Worm (Caenorhabditis elegans) whole organism, L4 larva: ENCODE data around the gene gldi-5.

Experiments
- D1046.2 ChIP-seq: fragments of 200-800 bp; sonication (Bioruptor generic); IDR thresholded peaks from 2 replicates; pipeline ENCODE4 v1.3.6; 2022; ENCODE audit warnings: missing genetic modification characterization, missing compliant biosample characterization
- F10B5.3 ChIP-seq: sonication (generic microtip); optimal IDR thresholded peaks from 2 replicates; lab custom pipeline; 2016; ENCODE audit warnings: mild to moderate bottlenecking, missing genetic modification characterization, missing compliant biosample characterization
- F26F4.8 ChIP-seq: fragments of 200-800 bp; sonication (Bioruptor generic); conservative IDR thresholded peaks from 2 replicates; pipeline ENCODE4 v1.3.6; 2022; ENCODE audit warnings: missing genetic modification characterization, missing compliant biosample characterization
- F37D6.2 ChIP-seq: sonication (generic microtip); optimal IDR thresholded peaks from 2 replicates; lab custom pipeline; 2016; ENCODE audit warnings: mild to moderate bottlenecking, missing genetic modification characterization, missing compliant biosample characterization
- F44E2.7 ChIP-seq: fragments of 200-800 bp; sonication (Bioruptor generic); IDR thresholded peaks from 2 replicates; pipeline ENCODE4 v2.1.2; 2022; ENCODE audit warnings: missing genetic modification characterization, missing compliant biosample characterization
- F49E8.2 ChIP-seq: sonication (generic microtip); optimal IDR thresholded peaks from 2 replicates; lab custom pipeline; 2016; ENCODE audit warnings: missing compliant biosample characterization, mild to moderate bottlenecking, missing genetic modification characterization, borderline replicate concordance
- T20F7.1 ChIP-seq: fragments of 200-800 bp; sonication (Bioruptor generic); optimal IDR thresholded peaks from 2 replicates; lab custom pipeline; 2018; ENCODE audit warnings: mild to moderate bottlenecking, missing genetic modification characterization, missing compliant biosample characterization
- T26A8.4 ChIP-seq: fragments of 200-800 bp; sonication (Bioruptor generic); IDR thresholded peaks from 2 replicates; pipeline ENCODE4 v1.3.6; 2022; ENCODE audit warnings: missing genetic modification characterization, missing compliant biosample characterization
- Y105C5A.15 ChIP-seq: fragments of 200-800 bp; sonication (Bioruptor generic); IDR thresholded peaks from 2 replicates; pipeline ENCODE4 v1.3.6; 2022; ENCODE audit warnings: missing genetic modification characterization, missing compliant biosample characterization
- Y5F2A.4 ChIP-seq: fragments of 200-800 bp; sonication (Bioruptor generic); optimal IDR thresholded peaks from 2 replicates; lab custom pipeline; 2018; ENCODE audit warnings: mild to moderate bottlenecking, missing genetic modification characterization, missing compliant biosample characterization
- Y75B8A.6 ChIP-seq: fragments of 200-800 bp; sonication (Bioruptor generic); IDR thresholded peaks from 2 replicates; pipeline ENCODE4 v1.3.6; 2022; ENCODE audit warnings: missing genetic modification reagents, missing genetic modification characterization, missing compliant biosample characterization
- aly-2 ChIP-seq: sonication (generic microtip); optimal IDR thresholded peaks from 2 replicates; lab custom pipeline; 2018; ENCODE audit warnings: missing biosample characterization, missing genetic modification characterization
- ama-1 ChIP-seq: fragments of 150-350 bp; optimal IDR thresholded peaks from 2 replicates; lab custom pipeline; 2014; ENCODE audit warnings: inconsistent platforms, mixed read lengths
- arid-1 ChIP-seq: fragments of 200-800 bp; sonication (Bioruptor generic); conservative IDR thresholded peaks from 2 replicates; pipeline ENCODE4 v1.3.6; 2022; ENCODE audit warnings: missing genetic modification reagents, missing genetic modification characterization, missing compliant biosample characterization
- attf-4 ChIP-seq: sonication (generic microtip); optimal IDR thresholded peaks from 3 replicates; lab custom pipeline; 2017; ENCODE audit warnings: missing biosample characterization, missing genetic modification characterization
- ceh-32 ChIP-seq: sonication (generic microtip); optimal IDR thresholded peaks from 2 replicates; lab custom pipeline; 2016; ENCODE audit warnings: mild to moderate bottlenecking, missing genetic modification characterization, missing compliant biosample characterization; ENCODE audit not compliant: poor library complexity
- ceh-44 ChIP-seq: fragments of 200-800 bp; sonication (Bioruptor generic); IDR thresholded peaks from 2 replicates; pipeline ENCODE4 v1.3.6; 2022; ENCODE audit warnings: missing genetic modification reagents, missing genetic modification characterization, missing compliant biosample characterization
- ceh-62 ChIP-seq: sonication (generic microtip); optimal IDR thresholded peaks from 2 replicates; lab custom pipeline; 2017; ENCODE audit warnings: missing biosample characterization, missing genetic modification characterization
- daf-12 ChIP-seq: fragments of 150-350 bp; optimal IDR thresholded peaks from 2 replicates; lab custom pipeline; 2014; ENCODE audit warnings: missing biosample characterization, missing genetic modification reagents, missing genetic modification characterization
- dmd-6 ChIP-seq: fragments of 200-800 bp; sonication (Bioruptor generic); IDR thresholded peaks from 2 replicates; pipeline ENCODE4 v1.3.6; 2022; ENCODE audit warnings: missing genetic modification reagents, missing genetic modification characterization, missing compliant biosample characterization
- dmd-9 ChIP-seq: fragments of 200-800 bp; sonication (Bioruptor generic); IDR thresholded peaks from 2 replicates; pipeline ENCODE4 v1.3.6; 2022; ENCODE audit warnings: missing genetic modification reagents, missing genetic modification characterization, missing compliant biosample characterization
- egl-27 ChIP-seq: sonication (generic microtip); optimal IDR thresholded peaks from 3 replicates; lab custom pipeline; 2017; ENCODE audit warnings: missing biosample characterization, missing genetic modification reagents, missing genetic modification characterization
- fos-1 ChIP-seq: fragments of 150-350 bp; optimal IDR thresholded peaks from 2 replicates; lab custom pipeline; 2014; ENCODE audit warnings: missing biosample characterization, missing genetic modification characterization
- hlh-11 ChIP-seq: fragments of 200-800 bp; sonication (Bioruptor generic); optimal IDR thresholded peaks from 2 replicates; lab custom pipeline; 2018; ENCODE audit warnings: mild to moderate bottlenecking, missing genetic modification characterization, missing compliant biosample characterization
- hmg-1.1 ChIP-seq: fragments of 200-800 bp; sonication (Bioruptor generic); IDR thresholded peaks from 2 replicates; pipeline ENCODE4 v1.3.6; 2022; ENCODE audit warnings: missing genetic modification reagents, missing genetic modification characterization, missing compliant biosample characterization
- jun-1 ChIP-seq: fragments of 150-350 bp; optimal IDR thresholded peaks from 2 replicates; lab custom pipeline; 2014; ENCODE audit warnings: missing biosample characterization, missing genetic modification reagents, missing genetic modification characterization
- lin-1 ChIP-seq: fragments of 200-800 bp; sonication (Bioruptor generic); IDR thresholded peaks from 2 replicates; pipeline ENCODE4 v1.3.6; 2022; ENCODE audit warnings: missing genetic modification reagents, missing genetic modification characterization, missing compliant biosample characterization
- lin-13 ChIP-seq: fragments of 150-350 bp; optimal IDR thresholded peaks from 2 replicates; lab custom pipeline; 2014; ENCODE audit warnings: missing biosample characterization, missing genetic modification reagents, missing genetic modification characterization
- lin-15B ChIP-seq: fragments of 150-350 bp; sonication (generic microtip); optimal IDR thresholded peaks from 3 replicates; lab custom pipeline; 2014; ENCODE audit warnings: missing biosample characterization, missing genetic modification characterization
- lin-38 ChIP-seq: fragments of 200-800 bp; sonication (Bioruptor generic); IDR thresholded peaks from 2 replicates; pipeline ENCODE4 v1.3.6; 2022; ENCODE audit warnings: missing genetic modification reagents, missing genetic modification characterization, missing compliant biosample characterization
- madf-9 ChIP-seq: fragments of 200-800 bp; sonication (Bioruptor generic); conservative IDR thresholded peaks from 2 replicates; pipeline ENCODE4 v1.3.6; 2022; ENCODE audit warnings: missing genetic modification reagents, missing genetic modification characterization, missing compliant biosample characterization
- mdt-29 ChIP-seq: fragments of 200-800 bp; sonication (Bioruptor generic); IDR thresholded peaks from 2 replicates; pipeline ENCODE4 v1.3.6; 2022; ENCODE audit warnings: missing genetic modification reagents, missing genetic modification characterization, missing compliant biosample characterization
- mes-2 ChIP-seq: sonication (generic microtip); optimal IDR thresholded peaks from 2 replicates; lab custom pipeline; 2016; ENCODE audit warnings: missing genotype, mild to moderate bottlenecking, missing genetic modification characterization, missing compliant biosample characterization; ENCODE audit not compliant: poor library complexity, severe bottlenecking
- mxl-3 ChIP-seq: fragments of 200-800 bp; sonication (Bioruptor generic); optimal IDR thresholded peaks from 2 replicates; lab custom pipeline; 2018; ENCODE audit warnings: mild to moderate bottlenecking, missing genetic modification characterization, missing compliant biosample characterization
- nhr-10 ChIP-seq: fragments of 150-350 bp; optimal IDR thresholded peaks from 2 replicates; lab custom pipeline; 2014; ENCODE audit warnings: missing biosample characterization, missing genetic modification characterization
- nhr-102 ChIP-seq: sonication (generic microtip); optimal IDR thresholded peaks from 2 replicates; lab custom pipeline; 2016; ENCODE audit warnings: mild to moderate bottlenecking, missing genetic modification characterization, moderate library complexity, missing compliant biosample characterization
- nhr-11 ChIP-seq: fragments of 150-350 bp; optimal IDR thresholded peaks from 2 replicates; lab custom pipeline; 2014; ENCODE audit warnings: missing biosample characterization, missing genetic modification characterization
- nhr-48 ChIP-seq: sonication (generic microtip); optimal IDR thresholded peaks from 2 replicates; lab custom pipeline; 2016; ENCODE audit warnings: mild to moderate bottlenecking, missing genetic modification characterization, missing compliant biosample characterization
- nhr-76 ChIP-seq: fragments of 150-350 bp; optimal IDR thresholded peaks from 2 replicates; lab custom pipeline; 2014; ENCODE audit warnings: missing biosample characterization, missing genetic modification characterization
- pqm-1 ChIP-seq: sonication (generic microtip); optimal IDR thresholded peaks from 2 replicates; lab custom pipeline; 2017; ENCODE audit warnings: missing biosample characterization, missing genetic modification characterization
- rbr-2 ChIP-seq: sonication (generic microtip); optimal IDR thresholded peaks from 2 replicates; lab custom pipeline; 2016; ENCODE audit warnings: missing genotype, missing genetic modification characterization, missing compliant biosample characterization
- saeg-2 ChIP-seq: fragments of 200-800 bp; sonication (Bioruptor generic); IDR thresholded peaks from 2 replicates; pipeline ENCODE4 v1.3.6; 2022; ENCODE audit warnings: missing genetic modification reagents, missing genetic modification characterization, missing compliant biosample characterization
- set-16 ChIP-seq: fragments of 200-800 bp; sonication (Bioruptor generic); IDR thresholded peaks from 2 replicates; pipeline ENCODE4 v1.3.6; 2022; ENCODE audit warnings: missing genetic modification reagents, missing genetic modification characterization, missing compliant biosample characterization
- skn-1 ChIP-seq: fragments of 150-350 bp; optimal IDR thresholded peaks from 2 replicates; lab custom pipeline; 2014; ENCODE audit warnings: missing biosample characterization, missing genetic modification characterization
- snpc-1.2 ChIP-seq: fragments of 200-800 bp; sonication (Bioruptor generic); IDR thresholded peaks from 2 replicates; pipeline ENCODE4 v1.3.6; 2022; ENCODE audit warnings: missing genetic modification reagents, missing genetic modification characterization, missing compliant biosample characterization
- snpc-4 ChIP-seq: fragments of 150-350 bp; optimal IDR thresholded peaks from 2 replicates; lab custom pipeline; 2014; ENCODE audit warnings: missing biosample characterization, missing genetic modification characterization
- spr-3 ChIP-seq: fragments of 200-800 bp; sonication (Bioruptor generic); optimal IDR thresholded peaks from 2 replicates; lab custom pipeline; 2018; ENCODE audit warnings: mild to moderate bottlenecking, missing genetic modification characterization, missing compliant biosample characterization
- unc-39 ChIP-seq: sonication (generic microtip); optimal IDR thresholded peaks from 2 replicates; lab custom pipeline; 2017; ENCODE audit warnings: missing biosample characterization, missing genetic modification characterization
- unc-62 ChIP-seq, 3 experiments: fragments of 150-350 bp in 1 of 3; sonication (generic microtip); optimal IDR thresholded peaks in 2 of 3; peaks in 1 of 3; 1 replicate in 1 of 3; 2 replicates in 2 of 3; lab custom pipeline; 2014 to 2017; ENCODE audit warnings: missing biosample characterization in 3 of 3, missing genetic modification characterization in 3 of 3, missing genetic modification reagents in 3 of 3, missing genotype in 1 of 3
- zag-1 ChIP-seq: fragments of 150-350 bp; optimal IDR thresholded peaks from 2 replicates; lab custom pipeline; 2014; ENCODE audit warnings: missing biosample characterization, missing genetic modification characterization
- zfp-3 ChIP-seq: fragments of 200-800 bp; sonication (Bioruptor generic); conservative IDR thresholded peaks from 2 replicates; pipeline ENCODE4 v1.3.6; 2022; ENCODE audit warnings: missing genetic modification reagents, missing genetic modification characterization, missing compliant biosample characterization
- zip-11 ChIP-seq: fragments of 200-800 bp; sonication (Bioruptor generic); IDR thresholded peaks from 2 replicates; pipeline ENCODE4 v1.3.6; 2022; ENCODE audit warnings: missing genetic modification characterization, missing compliant biosample characterization
- ztf-11 ChIP-seq: fragments of 150-350 bp; optimal IDR thresholded peaks from 2 replicates; lab custom pipeline; 2014; ENCODE audit warnings: missing biosample characterization, missing genetic modification characterization

gldi-5 gene

ce11 chrIII:3677378-3677777 is 48.9 kb downstream of the gldi-5 start (continued):
- TF ChIP-seq ceh-44 (GFP tag; lab: Robert Waterston, UW), result no peak
- TF ChIP-seq nhr-76, result no peak
- TF ChIP-seq ceh-62, result no peak
- no peak for TF ChIP-seq spr-3 (GFP tag; lab: Kevin White, UChicago)
- TF ChIP-seq unc-62 (GFP tag; optimal IDR thresholded peaks at IDR 0.05 in 1 of 2; lab: Kevin White, UChicago), result no peak
- no peak for TF ChIP-seq unc-62 (tag; optimal IDR thresholded peaks at IDR 0.05; lab: Kevin White, UChicago)
- TF ChIP-seq mxl-3, result no peak
- no peak for TF ChIP-seq zfp-3 (GFP tag; lab: Robert Waterston, UW)
- TF ChIP-seq mdt-29 (GFP tag; lab: Robert Waterston, UW), result no peak
- no peak for TF ChIP-seq D1046.2
- TF ChIP-seq saeg-2 (GFP tag; lab: Robert Waterston, UW), result peak; percentile 9; the same call in 1 of the 2 replicates
- TF ChIP-seq ztf-11 (tag; lab: Kevin White, UChicago), result no peak
- TF ChIP-seq madf-9 (GFP tag; lab: Robert Waterston, UW), result no peak
- peak; percentile 20 for TF ChIP-seq mes-2 (tag; lab: Kevin White, UChicago)
- no peak for TF ChIP-seq Y5F2A.4
- no peak for TF ChIP-seq arid-1 (GFP tag; lab: Robert Waterston, UW)
- no peak for TF ChIP-seq dmd-6 (GFP tag; lab: Robert Waterston, UW)
- TF ChIP-seq unc-39 (tag; lab: Kevin White, UChicago), result no peak
- no peak for TF ChIP-seq F26F4.8 (GFP tag; lab: Robert Waterston, UW)
- no peak for TF ChIP-seq set-16 (GFP tag; lab: Robert Waterston, UW)
- TF ChIP-seq lin-38, result 0 out of 2 replicates have a peak, but pooled peaks have one; percentile 18
- peak; percentile 33 for TF ChIP-seq nhr-48
- TF ChIP-seq F10B5.3 (tag; lab: Kevin White, UChicago), result no peak
- no peak for TF ChIP-seq skn-1
- peak; percentile 85 for TF ChIP-seq hmg-1.1 (GFP tag; lab: Robert Waterston, UW)
- no peak for TF ChIP-seq ama-1 (lab: Kevin White, UChicago)
- peak; percentile 85 for TF ChIP-seq rbr-2 (tag; lab: Kevin White, UChicago)
- TF ChIP-seq ceh-32 (tag; lab: Kevin White, UChicago), result no peak
- TF ChIP-seq zag-1, result no peak
- no peak for TF ChIP-seq snpc-1.2 (GFP tag; lab: Robert Waterston, UW)
- no peak for TF ChIP-seq fos-1 (tag; lab: Kevin White, UChicago)
- no peak for TF ChIP-seq F49E8.2
- TF ChIP-seq snpc-4, result no peak
- no peak for TF ChIP-seq aly-2
- no peak for TF ChIP-seq jun-1 (tag; lab: Kevin White, UChicago)
- TF ChIP-seq hlh-11 (tag; lab: Kevin White, UChicago), result peak; percentile 78
- TF ChIP-seq nhr-10 (tag; lab: Kevin White, UChicago), result no peak
- peak; percentile 50; the same call in 1 of the 2 replicates for TF ChIP-seq T26A8.4
- no peak for TF ChIP-seq attf-4
- no peak for TF ChIP-seq lin-15B
- no peak for TF ChIP-seq Y105C5A.15 (GFP tag; lab: Robert Waterston, UW)
- TF ChIP-seq lin-13 (GFP tag; lab: Kevin White, UChicago), result no peak
- TF ChIP-seq daf-12, result no peak
- TF ChIP-seq nhr-102 (tag; lab: Kevin White, UChicago), result no peak
- no peak for TF ChIP-seq egl-27
- TF ChIP-seq dmd-9, result no peak
- no peak for TF ChIP-seq F44E2.7 (GFP tag; lab: Robert Waterston, UW)
- no peak for TF ChIP-seq Y75B8A.6 (GFP tag; lab: Robert Waterston, UW)
- no peak for TF ChIP-seq zip-11 (GFP tag; lab: Robert Waterston, UW)
- TF ChIP-seq T20F7.1 (GFP tag; lab: Kevin White, UChicago), result no peak
- TF ChIP-seq F37D6.2 (tag; lab: Kevin White, UChicago), result peak; percentile 43
- peak; percentile 32 for TF ChIP-seq nhr-11 (tag; lab: Kevin White, UChicago)
- TF ChIP-seq pqm-1 (tag; lab: Kevin White, UChicago), result no peak
- no peak for TF ChIP-seq lin-1 (GFP tag; lab: Robert Waterston, UW)
